Fruit fly (Drosophila melanogaster) whole organism, embryonic: ENCODE data around the gene CG1463.

ENCODE experiments used
- Asciz ChIP-seq: fragments of 200-800 bp; sonication (Bioruptor generic); optimal IDR thresholded peaks from 2 replicates; lab custom pipeline; 2017; ENCODE audit warnings: missing biosample characterization, mild to moderate bottlenecking, missing genetic modification characterization, missing genetic modification reagents
- Atf-2 ChIP-seq: fragments of 200-800 bp; sonication (Bioruptor generic); optimal IDR thresholded peaks from 2 replicates; lab custom pipeline; 2016; ENCODE audit warnings: missing biosample characterization, missing genetic modification characterization
- CG10321 ChIP-seq: fragments of 200-800 bp; sonication (Bioruptor generic); IDR thresholded peaks from 2 replicates; pipeline ENCODE4 v1.3.6; 2022; ENCODE audit warnings: missing biosample characterization, missing genetic modification characterization
- CG11085 ChIP-seq: fragments of 200-800 bp; sonication (Bioruptor generic); IDR thresholded peaks from 2 replicates; pipeline ENCODE4 v1.3.6; 2022; ENCODE audit warnings: missing biosample characterization, missing genetic modification characterization
- CG17186 ChIP-seq: fragments of 200-800 bp; sonication (Bioruptor generic); optimal IDR thresholded peaks from 3 replicates; lab custom pipeline; 2017; ENCODE audit warnings: missing biosample characterization, missing genetic modification reagents, missing genetic modification characterization
- CG17829 ChIP-seq: fragments of 200-800 bp; optimal IDR thresholded peaks from 2 replicates; lab custom pipeline; 2019; ENCODE audit warnings: missing biosample characterization, mild to moderate bottlenecking, missing genetic modification characterization, moderate library complexity
- CG2120 ChIP-seq: fragments of 200-800 bp; sonication (Bioruptor generic); optimal IDR thresholded peaks from 3 replicates; lab custom pipeline; 2016; ENCODE audit warnings: missing biosample characterization, missing genetic modification characterization
- CG32532 ChIP-seq: fragments of 200-800 bp; sonication (Bioruptor generic); IDR thresholded peaks from 2 replicates; pipeline ENCODE4 v1.3.6; 2022; ENCODE audit warnings: missing biosample characterization, missing genetic modification characterization
- CG34422 ChIP-seq: fragments of 200-800 bp; sonication (Bioruptor generic); IDR thresholded peaks from 3 replicates; pipeline ENCODE4 v1.3.6; 2022; ENCODE audit warnings: missing biosample characterization, missing genetic modification characterization
- CG43689 ChIP-seq: fragments of 200-800 bp; sonication (Bioruptor generic); IDR thresholded peaks from 2 replicates; pipeline ENCODE4 v1.3.6; 2022; ENCODE audit warnings: missing biosample characterization, missing genetic modification characterization
- CG4854 ChIP-seq: fragments of 200-800 bp; sonication (Bioruptor generic); optimal IDR thresholded peaks from 2 replicates; lab custom pipeline; 2016; ENCODE audit warnings: missing biosample characterization, missing genetic modification characterization, inconsistent platforms
- CG7357 ChIP-seq: fragments of 200-800 bp; sonication (Bioruptor generic); IDR thresholded peaks from 3 replicates; pipeline ENCODE4 v1.3.6; 2022; ENCODE audit warnings: missing biosample characterization, missing genetic modification characterization
- CG7556 ChIP-seq: fragments of 200-800 bp; sonication (Bioruptor generic); optimal IDR thresholded peaks from 2 replicates; lab custom pipeline; 2017; ENCODE audit warnings: missing biosample characterization, mild to moderate bottlenecking, missing genetic modification characterization
- CG8089 ChIP-seq: fragments of 200-800 bp; sonication (Bioruptor generic); optimal IDR thresholded peaks from 3 replicates; lab custom pipeline; 2016; ENCODE audit warnings: missing biosample characterization, missing genetic modification characterization
- CG8359 ChIP-seq: fragments of 200-800 bp; sonication (Bioruptor generic); optimal IDR thresholded peaks from 2 replicates; lab custom pipeline; 2017; ENCODE audit warnings: missing biosample characterization, mild to moderate bottlenecking, missing genetic modification characterization, borderline replicate concordance
- CG9932 ChIP-seq: fragments of 200-800 bp; sonication (Bioruptor generic); IDR thresholded peaks from 2 replicates; pipeline ENCODE4 v1.3.6; 2022; ENCODE audit warnings: missing biosample characterization, missing genetic modification characterization
- CoRest ChIP-seq: fragments of 200-800 bp; sonication (Bioruptor generic); optimal IDR thresholded peaks from 3 replicates; lab custom pipeline; 2018; ENCODE audit warnings: missing biosample characterization, mild to moderate bottlenecking, missing genetic modification characterization, moderate library complexity
- D ChIP-seq, 2 experiments: fragments of 200-800 bp in 1 of 2; fragments of >200 bp in 1 of 2; sonication (Bioruptor generic) in 1 of 2; optimal IDR thresholded peaks; 2 replicates in 1 of 2; 3 replicates in 1 of 2; lab custom pipeline; 2017; ENCODE audit warnings: mild to moderate bottlenecking in 1 of 2, missing biosample characterization in 1 of 2, missing genetic modification characterization in 1 of 2, missing genetic modification reagents in 1 of 2
- D19A ChIP-seq: fragments of 200-800 bp; optimal IDR thresholded peaks from 3 replicates; lab custom pipeline; 2019; ENCODE audit warnings: missing biosample characterization, mild to moderate bottlenecking, missing genetic modification characterization, moderate library complexity
- Dad ChIP-seq: fragments of 200-800 bp; sonication (Bioruptor generic); optimal IDR thresholded peaks from 3 replicates; lab custom pipeline; 2016; ENCODE audit warnings: missing biosample characterization, missing genetic modification characterization
- Dfd ChIP-seq, 2 experiments: fragments of >200 bp; optimal IDR thresholded peaks; 2 replicates each; lab custom pipeline; 2017; ENCODE audit warnings: missing biosample characterization in 2 of 2, missing genetic modification characterization in 2 of 2
- Dref ChIP-seq: fragments of 200-800 bp; sonication (Bioruptor generic); IDR thresholded peaks from 2 replicates; pipeline ENCODE4 v1.3.6; 2022; ENCODE audit warnings: missing biosample characterization, missing genetic modification characterization
- GATAe ChIP-seq: fragments of 200-800 bp; sonication (Bioruptor generic); conservative IDR thresholded peaks from 2 replicates; pipeline ENCODE4 v1.3.6; 2022; ENCODE audit warnings: missing biosample characterization, missing genetic modification characterization
- Jarid2 ChIP-seq: fragments of 200-800 bp; sonication (Bioruptor generic); optimal IDR thresholded peaks from 3 replicates; lab custom pipeline; 2017; ENCODE audit warnings: mild to moderate bottlenecking, missing biosample characterization, missing genetic modification reagents, missing genetic modification characterization
- Kr ChIP-seq: fragments of 200-800 bp; sonication (Bioruptor generic); optimal IDR thresholded peaks from 2 replicates; lab custom pipeline; 2017; ENCODE audit warnings: missing biosample characterization, mild to moderate bottlenecking, missing genetic modification characterization
- Nf-YC ChIP-seq: fragments of 200-800 bp; optimal IDR thresholded peaks from 3 replicates; lab custom pipeline; 2019; ENCODE audit warnings: missing biosample characterization, mild to moderate bottlenecking, missing genetic modification characterization, moderate library complexity
- Scr ChIP-seq: fragments of 200-800 bp; sonication (Bioruptor generic); IDR thresholded peaks from 2 replicates; pipeline ENCODE4 v1.3.6; 2022; ENCODE audit warnings: missing biosample characterization, missing genetic modification characterization; ENCODE audit not compliant: partially characterized antibody
- Taf1 ChIP-seq: fragments of 200-800 bp; sonication (Bioruptor generic); IDR thresholded peaks from 2 replicates; pipeline ENCODE4 v1.3.6; 2022; ENCODE audit warnings: missing biosample characterization, missing genetic modification characterization
- chinmo ChIP-seq: fragments of 200-800 bp; sonication (Bioruptor generic); IDR thresholded peaks from 4 replicates; pipeline ENCODE4 v1.3.6; 2022; ENCODE audit warnings: missing biosample characterization, missing genetic modification characterization; ENCODE audit not compliant: partially characterized antibody
- chn ChIP-seq: fragments of 200-800 bp; sonication (Bioruptor generic); optimal IDR thresholded peaks from 2 replicates; lab custom pipeline; 2016; ENCODE audit warnings: missing biosample characterization, missing genetic modification characterization
- da ChIP-seq: fragments of 200-800 bp; sonication (Bioruptor generic); optimal IDR thresholded peaks from 2 replicates; lab custom pipeline; 2016; ENCODE audit warnings: missing biosample characterization, missing genetic modification characterization
- dysf ChIP-seq: fragments of 200-800 bp; sonication (Bioruptor generic); IDR thresholded peaks from 3 replicates; pipeline ENCODE4 v1.3.6; 2022; ENCODE audit warnings: missing biosample characterization, missing genetic modification characterization
- ems ChIP-seq: fragments of 200-800 bp; sonication (Bioruptor generic); optimal IDR thresholded peaks from 3 replicates; lab custom pipeline; 2016; ENCODE audit warnings: missing biosample characterization, missing genetic modification characterization
- eve ChIP-seq, 2 experiments: fragments of >200 bp; optimal IDR thresholded peaks; 2 replicates each; lab custom pipeline; 2017; ENCODE audit warnings: missing biosample characterization in 2 of 2, missing genetic modification characterization in 2 of 2
- ham ChIP-seq: fragments of 200-800 bp; sonication (Bioruptor generic); IDR thresholded peaks from 2 replicates; pipeline ENCODE4 v1.3.6; 2022; ENCODE audit warnings: missing biosample characterization, missing genetic modification characterization
- jigr1 ChIP-seq: fragments of 200-800 bp; sonication (Bioruptor generic); IDR thresholded peaks from 3 replicates; pipeline ENCODE4 v1.3.6; 2022; ENCODE audit warnings: missing biosample characterization, missing genetic modification characterization
- jing ChIP-seq: fragments of 200-800 bp; sonication (Bioruptor generic); optimal IDR thresholded peaks from 2 replicates; lab custom pipeline; 2018; ENCODE audit warnings: missing biosample characterization, mild to moderate bottlenecking, missing genetic modification characterization
- ken ChIP-seq: fragments of 200-800 bp; sonication (Bioruptor generic); IDR thresholded peaks from 3 replicates; pipeline ENCODE4 v1.3.6; 2022; ENCODE audit warnings: missing biosample characterization, missing genetic modification characterization
- klu ChIP-seq: fragments of 200-800 bp; sonication (Bioruptor generic); IDR thresholded peaks from 2 replicates; pipeline ENCODE4 v1.3.6; 2022; ENCODE audit warnings: missing biosample characterization, missing genetic modification characterization
- mirr ChIP-seq: fragments of 200-800 bp; sonication (Bioruptor generic); optimal IDR thresholded peaks from 3 replicates; lab custom pipeline; 2018; ENCODE audit warnings: missing biosample characterization, mild to moderate bottlenecking, missing genetic modification characterization
- otp ChIP-seq: fragments of 200-800 bp; sonication (Bioruptor generic); IDR thresholded peaks from 3 replicates; pipeline ENCODE4, ENCODE4 v1.3.6; 2022; ENCODE audit warnings: missing biosample characterization, missing genetic modification characterization
- seq ChIP-seq: fragments of 200-800 bp; sonication (Bioruptor generic); IDR thresholded peaks from 2 replicates; pipeline ENCODE4 v1.3.6; 2022; ENCODE audit warnings: missing biosample characterization, missing genetic modification characterization
- sim ChIP-seq: fragments of 200-800 bp; sonication (Bioruptor generic); IDR thresholded peaks from 2 replicates; pipeline ENCODE4 v1.3.6; 2022; ENCODE audit warnings: missing biosample characterization, missing genetic modification characterization
- slou ChIP-seq: fragments of 200-800 bp; sonication (Bioruptor generic); optimal IDR thresholded peaks from 3 replicates; lab custom pipeline; 2016; ENCODE audit warnings: missing biosample characterization, missing genetic modification characterization
- sob ChIP-seq: fragments of 200-800 bp; sonication (Bioruptor generic); IDR thresholded peaks from 2 replicates; pipeline ENCODE4 v1.3.6; 2022; ENCODE audit warnings: missing biosample characterization, missing genetic modification characterization
- sr ChIP-seq: fragments of 200-800 bp; sonication (Bioruptor generic); IDR thresholded peaks from 3 replicates; pipeline ENCODE4 v1.3.6; 2022; ENCODE audit warnings: missing biosample characterization, missing genetic modification characterization
- tna ChIP-seq: fragments of 200-800 bp; sonication (Bioruptor generic); IDR thresholded peaks from 2 replicates; pipeline ENCODE4 v1.3.6; 2022; ENCODE audit warnings: missing biosample characterization, missing genetic modification characterization; ENCODE audit not compliant: partially characterized antibody
- unc-4 ChIP-seq: fragments of 200-800 bp; sonication (Bioruptor generic); IDR thresholded peaks from 2 replicates; pipeline ENCODE4 v1.3.6; 2022; ENCODE audit warnings: missing biosample characterization, missing genetic modification characterization; ENCODE audit not compliant: partially characterized antibody

Gene CG1463

DNA sequence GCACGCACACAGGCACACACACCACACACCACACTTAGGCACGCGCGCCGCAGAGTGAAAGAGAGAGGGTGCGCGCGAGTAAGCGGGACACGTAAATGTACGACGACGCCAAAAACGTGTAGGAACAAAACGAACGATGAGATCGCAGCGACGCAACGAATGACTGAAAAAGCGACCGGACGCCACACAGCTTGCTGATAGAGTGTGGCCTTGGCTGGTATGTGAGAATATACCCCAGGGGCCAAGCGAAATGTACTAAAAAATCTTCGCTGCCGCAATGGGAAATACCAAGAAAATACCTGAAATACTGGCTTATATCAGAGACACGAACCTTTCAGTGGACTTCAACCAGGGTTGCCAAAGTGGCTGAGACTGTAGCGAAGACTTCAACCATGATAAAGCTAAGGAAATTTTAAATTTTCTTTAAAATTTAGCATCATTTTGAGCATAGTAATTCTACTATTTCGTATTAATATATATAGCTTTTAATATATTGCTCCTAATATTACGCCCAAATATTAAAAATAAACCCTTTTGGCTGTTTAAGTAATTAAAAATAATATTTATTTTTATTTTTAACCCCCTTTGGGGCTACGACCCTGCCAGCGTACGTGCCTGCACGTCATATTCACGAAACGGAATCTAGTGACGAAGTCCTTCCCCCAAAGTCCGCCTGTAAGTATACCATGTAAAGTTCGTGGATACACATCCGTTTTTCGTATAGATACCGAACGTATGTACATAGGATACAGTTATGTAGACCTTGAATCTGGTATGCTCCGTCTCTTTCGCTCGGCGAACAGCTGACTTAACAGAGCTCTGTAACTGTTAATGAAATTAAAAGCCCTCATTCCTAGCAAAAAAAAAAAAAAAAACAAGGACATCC, 28.2 kb downstream of the CG1463 start, which contains the start of gene Pits (continued):
- TF ChIP-seq mirr (GFP tag; lab: Kevin White, UChicago) = peak; percentile 83
- TF ChIP-seq CG34422 (GFP tag; lab: Robert Waterston, UW) = peak; percentile 86
- TF ChIP-seq CoRest = peak; percentile 69
- peak; percentile 34 for TF ChIP-seq CG17186
- peak; percentile 52; the same call in 1 of the 2 replicates for TF ChIP-seq CG10321 (GFP tag; lab: Robert Waterston, UW)
- no peak; the same call in 2 of the 3 replicates for TF ChIP-seq otp
- TF ChIP-seq dysf = peak; percentile 55; the same call in 2 of the 3 replicates
- TF ChIP-seq chinmo (GFP tag; lab: Robert Waterston, UW) = peak; percentile 99
- TF ChIP-seq Taf1 (GFP tag; lab: Robert Waterston, UW) = no peak
- no peak for TF ChIP-seq da (GFP tag; lab: Kevin White, UChicago)
- TF ChIP-seq Dfd (GFP tag; optimal IDR thresholded peaks at IDR 0.05; lab: Kevin White, UChicago) = no peak
- TF ChIP-seq GATAe (GFP tag; lab: Robert Waterston, UW) = no peak; the same call in 1 of the 2 replicates
- TF ChIP-seq Nf-YC = peak; percentile 26
- no peak for TF ChIP-seq CG4854 (GFP tag; lab: Kevin White, UChicago)
- no peak for TF ChIP-seq CG8089
- peak; percentile 26 for TF ChIP-seq Scr (GFP tag; lab: Robert Waterston, UW)
- no peak for TF ChIP-seq Asciz (GFP tag; lab: Kevin White, UChicago)
- TF ChIP-seq Dad (GFP tag; lab: Kevin White, UChicago) = peak; percentile 53
- TF ChIP-seq jing (GFP tag; lab: Kevin White, UChicago) = no peak
- TF ChIP-seq Kr (GFP tag; lab: Kevin White, UChicago) = no peak
- peak; percentile 22 for TF ChIP-seq sob (GFP tag; lab: Robert Waterston, UW)
- peak; percentile 48 for TF ChIP-seq ems (GFP tag; lab: Kevin White, UChicago)
- peak; percentile 78; the same call in 2 of the 3 replicates for TF ChIP-seq sr (GFP tag; lab: Robert Waterston, UW)
- peak; percentile 37 for TF ChIP-seq slou (GFP tag; lab: Kevin White, UChicago)
- TF ChIP-seq Dref = peak; percentile 42; the same call in 1 of the 2 replicates
- peak; percentile 96 for TF ChIP-seq Jarid2 (GFP tag; lab: Kevin White, UChicago)
- TF ChIP-seq D19A (tag; lab: Kevin White, UChicago) = peak; percentile 23
- peak; percentile 42 for TF ChIP-seq unc-4 (GFP tag; lab: Robert Waterston, UW)
- peak; percentile 57; the same call in 1 of the 2 replicates for TF ChIP-seq klu (GFP tag; lab: Robert Waterston, UW)
- TF ChIP-seq CG2120 (GFP tag; lab: Kevin White, UChicago) = peak; percentile 45
- 0 out of 3 replicates have a peak, but pooled peaks have one; percentile 43 for TF ChIP-seq jigr1 (GFP tag; lab: Robert Waterston, UW)
- peak; percentile 12 for TF ChIP-seq Atf-2 (GFP tag; lab: Kevin White, UChicago)
- peak; percentile 45 for TF ChIP-seq CG9932
- TF ChIP-seq seq = no peak
- peak; percentile 16 for TF ChIP-seq chn (GFP tag; lab: Kevin White, UChicago)
- TF ChIP-seq CG11085 (GFP tag; lab: Robert Waterston, UW) = peak; percentile 66
- peak; percentile 45 for TF ChIP-seq CG32532 (GFP tag; lab: Robert Waterston, UW)
- TF ChIP-seq CG7556 = peak; percentile 45
- peak; percentile 29 for TF ChIP-seq CG17829
- no peak for TF ChIP-seq CG7357 (GFP tag; lab: Robert Waterston, UW)
- TF ChIP-seq eve (GFP tag; optimal IDR thresholded peaks at IDR 0.05; lab: Kevin White, UChicago) = no peak
- TF ChIP-seq CG8359 (GFP tag; lab: Kevin White, UChicago) = no peak
- peak; percentile 9; the same call in 2 of the 3 replicates for TF ChIP-seq ken (GFP tag; lab: Robert Waterston, UW)
- peak; percentile 66; the same call in 1 of the 2 replicates for TF ChIP-seq tna (GFP tag; lab: Robert Waterston, UW)
- no peak; the same call in 1 of the 2 replicates for TF ChIP-seq ham (GFP tag; lab: Robert Waterston, UW)
- no peak for TF ChIP-seq sim (GFP tag; lab: Robert Waterston, UW)
- TF ChIP-seq CG43689 = no peak
- TF ChIP-seq D (optimal IDR thresholded peaks at IDR 0.05; lab: Kevin White, UChicago) = no peak
- no peak for TF ChIP-seq D (GFP tag; optimal IDR thresholded peaks at IDR 0.05; lab: Kevin White, UChicago)
